Worm (Caenorhabditis elegans): ENCODE results near the gene ska-3.

- TF ChIP-seq skn-1 (tag; optimal IDR thresholded peaks at IDR 0.05) (no peak), nhr-21 (tag; optimal IDR thresholded peaks at IDR 0.05) (no peak), peb-1 (tag; optimal IDR thresholded peaks at IDR 0.05) (no peak), egl-27 (tag; optimal IDR thresholded peaks at IDR 0.05) (no peak)
Measured at ce11 chrIII:5719105-5719831, 40.5 kb upstream of the ska-3 start.

All from whole organism, L2 larva.